Worm (Caenorhabditis elegans) whole organism, L2 larva: ENCODE results near the gene nlf-1.

ENCODE experiments used
- R02D3.7 ChIP-seq: fragments of 150-350 bp; optimal IDR thresholded peaks from 2 replicates; lab custom pipeline; 2014; ENCODE audit warnings: missing biosample characterization, missing genetic modification characterization
- alr-1 ChIP-seq: fragments of 150-350 bp; optimal IDR thresholded peaks from 2 replicates; lab custom pipeline; 2014; ENCODE audit warnings: missing biosample characterization, missing genetic modification characterization
- aly-2 ChIP-seq: fragments of 150-350 bp; optimal IDR thresholded peaks from 2 replicates; lab custom pipeline; 2014; ENCODE audit warnings: missing biosample characterization, missing genetic modification characterization
- blmp-1 ChIP-seq: sonication (generic microtip); optimal IDR thresholded peaks from 2 replicates; lab custom pipeline; 2017; ENCODE audit warnings: missing genetic modification characterization, mild to moderate bottlenecking, missing compliant biosample characterization, antibody characterized with exemption, moderate library complexity; ENCODE audit not compliant: insufficient read depth
- egl-27 ChIP-seq: sonication (generic microtip); optimal IDR thresholded peaks from 3 replicates; lab custom pipeline; 2017; ENCODE audit warnings: missing biosample characterization, missing genetic modification reagents, missing genetic modification characterization
- nhr-10 ChIP-seq: sonication (generic microtip); optimal IDR thresholded peaks from 2 replicates; lab custom pipeline; 2017; ENCODE audit warnings: missing biosample characterization, missing genetic modification characterization
- nhr-12 ChIP-seq: fragments of 150-350 bp; optimal IDR thresholded peaks from 2 replicates; lab custom pipeline; 2014; ENCODE audit warnings: missing biosample characterization, missing genetic modification characterization
- nhr-6 ChIP-seq: fragments of 150-350 bp; optimal IDR thresholded peaks from 2 replicates; lab custom pipeline; 2014; ENCODE audit warnings: missing biosample characterization, missing genetic modification characterization
- peb-1 ChIP-seq: fragments of 150-350 bp; optimal IDR thresholded peaks from 2 replicates; lab custom pipeline; 2014; ENCODE audit warnings: missing biosample characterization, missing genetic modification characterization
- skn-1 ChIP-seq: sonication (generic microtip); optimal IDR thresholded peaks from 2 replicates; lab custom pipeline; 2017; ENCODE audit warnings: missing biosample characterization, missing genetic modification characterization
- ztf-11 ChIP-seq: sonication (generic microtip); optimal IDR thresholded peaks from 2 replicates; lab custom pipeline; 2017; ENCODE audit warnings: missing biosample characterization, missing genetic modification characterization

DNA sequence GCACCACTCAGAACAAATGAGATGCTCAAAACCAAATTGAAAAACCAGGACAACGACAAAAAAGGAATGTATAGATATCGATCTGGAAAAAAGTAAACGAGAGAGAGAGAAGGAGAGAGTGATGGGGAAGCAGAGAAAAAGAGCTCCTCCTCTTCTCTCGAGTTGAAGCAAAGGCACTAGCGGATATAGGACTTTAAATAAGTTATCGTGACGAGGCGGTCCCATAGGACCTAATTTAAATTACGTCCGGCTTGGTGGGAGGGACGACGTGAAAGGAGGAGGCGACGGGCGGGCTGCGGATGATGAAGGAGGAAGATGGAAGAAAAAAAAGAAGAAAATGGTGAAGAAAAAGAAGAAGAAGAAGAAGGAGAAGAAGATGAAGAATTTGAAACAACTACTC, 1.2 kb upstream of the nlf-1 start:
- no peak for TF ChIP-seq nhr-12 (tag; lab: Kevin White, UChicago)
- TF ChIP-seq ztf-11 (tag; lab: Kevin White, UChicago): no peak
- no peak for TF ChIP-seq aly-2 (tag; lab: Kevin White, UChicago)
- TF ChIP-seq R02D3.7 (tag; lab: Kevin White, UChicago): no peak
- no peak for TF ChIP-seq skn-1
- TF ChIP-seq alr-1 (tag; lab: Kevin White, UChicago): no peak
- no peak for TF ChIP-seq blmp-1 (tag; lab: Kevin White, UChicago)
- TF ChIP-seq egl-27: no peak
- TF ChIP-seq nhr-10 (tag; lab: Kevin White, UChicago): no peak
- TF ChIP-seq nhr-6 (tag; lab: Kevin White, UChicago): no peak
- TF ChIP-seq peb-1 (tag; lab: Kevin White, UChicago): no peak
